Worm (Caenorhabditis elegans) whole organism, early embryonic: ENCODE data around the gene H06H21.8.

ENCODE experiments used
- B0310.2 ChIP-seq: sonication (generic microtip); optimal IDR thresholded peaks from 2 replicates; lab custom pipeline; 2016; ENCODE audit warnings: mild to moderate bottlenecking, missing genetic modification characterization, missing compliant biosample characterization
- aly-1 ChIP-seq: sonication (generic microtip); optimal IDR thresholded peaks from 2 replicates; lab custom pipeline; 2016; ENCODE audit warnings: missing genetic modification characterization, missing compliant biosample characterization
- ama-1 ChIP-seq: fragments of 150-350 bp; optimal IDR thresholded peaks from 2 replicates; lab custom pipeline; 2014
- ceh-36 ChIP-seq: sonication (generic microtip); optimal IDR thresholded peaks from 2 replicates; lab custom pipeline; 2016; ENCODE audit warnings: missing genetic modification characterization, inconsistent platforms, missing compliant biosample characterization
- ets-7 ChIP-seq: sonication (generic microtip); optimal IDR thresholded peaks from 2 replicates; lab custom pipeline; 2016; ENCODE audit warnings: missing genotype, missing genetic modification characterization, missing compliant biosample characterization
- flt-1 ChIP-seq: fragments of 200-800 bp; sonication (Bioruptor generic); IDR thresholded peaks from 2 replicates; pipeline ENCODE4 v1.3.6; 2022; ENCODE audit warnings: missing genetic modification characterization, missing compliant biosample characterization
- hmbx-1 ChIP-seq: sonication (generic microtip); optimal IDR thresholded peaks from 2 replicates; lab custom pipeline; 2016; ENCODE audit warnings: mild to moderate bottlenecking, missing genetic modification characterization, missing compliant biosample characterization
- hmg-4 ChIP-seq: fragments of 200-800 bp; sonication (Bioruptor generic); optimal IDR thresholded peaks from 2 replicates; lab custom pipeline; 2018; ENCODE audit warnings: mild to moderate bottlenecking, missing genetic modification characterization, missing compliant biosample characterization
- hnd-1 ChIP-seq: sonication (generic microtip); optimal IDR thresholded peaks from 2 replicates; lab custom pipeline; 2016; ENCODE audit warnings: missing genetic modification characterization, missing compliant biosample characterization
- pes-1 ChIP-seq: fragments of 200-800 bp; sonication (Bioruptor generic); IDR thresholded peaks from 2 replicates; pipeline ENCODE4 v1.3.6; 2022; ENCODE audit warnings: missing genetic modification reagents, missing genetic modification characterization, missing compliant biosample characterization
- scrt-1 ChIP-seq: fragments of 200-800 bp; sonication (Bioruptor generic); IDR thresholded peaks from 2 replicates; pipeline ENCODE4 v1.3.6; 2022; ENCODE audit warnings: missing genetic modification characterization, missing compliant biosample characterization
- sea-1 ChIP-seq: fragments of 200-800 bp; sonication (Bioruptor generic); conservative IDR thresholded peaks from 2 replicates; pipeline ENCODE4 v1.3.6; 2022; ENCODE audit warnings: missing genetic modification characterization, missing compliant biosample characterization
- tbx-37 ChIP-seq: fragments of 200-800 bp; sonication (Bioruptor generic); conservative IDR thresholded peaks from 2 replicates; pipeline ENCODE4 v1.3.6; 2022; ENCODE audit warnings: missing genetic modification reagents, missing genetic modification characterization, missing compliant biosample characterization

DNA sequence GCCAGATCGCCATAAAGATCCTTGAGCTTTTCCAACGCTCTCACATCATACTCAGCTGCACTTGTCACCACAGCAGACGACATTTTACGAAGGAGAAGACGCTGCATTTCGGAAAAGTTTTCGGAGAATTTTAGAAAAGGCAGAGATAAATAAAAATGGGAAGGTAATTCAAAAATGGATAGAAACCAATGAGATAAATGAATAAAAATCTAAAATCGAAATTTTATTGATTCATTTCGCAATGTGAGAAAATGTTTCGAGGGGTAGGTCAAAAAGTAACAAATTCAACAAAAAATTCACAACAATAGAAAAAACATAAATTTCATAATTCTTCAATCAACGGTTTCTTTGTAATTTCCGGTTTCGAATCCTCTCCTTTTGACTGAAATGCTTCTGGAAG lies 14.4 kb downstream of the H06H21.8 start, which contains the start of gene dpf-5:
- TF ChIP-seq sea-1 (GFP tag; lab: Robert Waterston, UW): no peak
- no peak for TF ChIP-seq ama-1 (lab: Kevin White, UChicago)
- no peak for TF ChIP-seq scrt-1
- TF ChIP-seq B0310.2 (tag; lab: Kevin White, UChicago): no peak
- no peak for TF ChIP-seq pes-1 (GFP tag; lab: Robert Waterston, UW)
- TF ChIP-seq ets-7 (tag; lab: Kevin White, UChicago): no peak
- no peak for TF ChIP-seq hnd-1
- TF ChIP-seq flt-1 (GFP tag; lab: Robert Waterston, UW): no peak
- no peak for TF ChIP-seq hmbx-1
- TF ChIP-seq tbx-37 (GFP tag; lab: Robert Waterston, UW): no peak
- no peak for TF ChIP-seq aly-1 (tag; lab: Kevin White, UChicago)
- no peak for TF ChIP-seq hmg-4 (GFP tag; lab: Kevin White, UChicago)
- TF ChIP-seq ceh-36 (tag; lab: Kevin White, UChicago): no peak
